Fruit fly (Drosophila melanogaster) ovary, adult (tissue): ENCODE measurements around the gene CG34049.

Experiments
- CG17801 ChIP-seq: fragments of 200-800 bp; optimal IDR thresholded peaks from 2 replicates; lab custom pipeline; 2019; ENCODE audit warnings: missing biosample characterization, mild to moderate bottlenecking, missing genetic modification characterization, moderate library complexity; ENCODE audit not compliant: partially characterized antibody

CG34049 gene

dm6 chr2L:2265221-2265620 lies at the start of gene CG34049:
Gene CG34049, minus strand, starts transcription at chr2L:2265321.
- no peak for TF ChIP-seq CG17801

- TF ChIP-seq CG17801: no peak
These were observed 49.0 kb upstream of the CG34049 start for dm6 chr2L:2314165-2314564.

dm6 chr2L:2311449-2311848 lies 46.3 kb upstream of the CG34049 start, which contains the start of gene eys:
Gene eys, plus strand, starts transcription at chr2L:2311680.
- no peak for TF ChIP-seq CG17801

- no peak for TF ChIP-seq CG17801
These were observed 42.5 kb upstream of the CG34049 start, which contains the start of gene CG16995 for dm6 chr2L:2307648-2308047. Gene CG16995, plus strand, starts transcription at chr2L:2307948.

dm6 chr2L:2299803-2300202 lies 34.7 kb upstream of the CG34049 start, which contains the start of gene CG31949:
Gene CG31949, plus strand, starts transcription at chr2L:2300103.
- no peak for TF ChIP-seq CG17801

dm6 chr2L:2290638-2291037 lies 25.5 kb upstream of the CG34049 start, which contains the start of gene robl22E:
Gene robl22E, minus strand, starts transcription at chr2L:2290738.
- TF ChIP-seq CG17801: no peak

- no peak for TF ChIP-seq CG17801
These were observed 24.2 kb upstream of the CG34049 start, which contains the start of gene CG17237 for dm6 chr2L:2289316-2289715. Gene CG17237, minus strand, starts transcription at chr2L:2289416.

dm6 chr2L:2287807-2288206 lies 22.7 kb upstream of the CG34049 start, which contains the start of gene CG42658:
Gene CG42658, minus strand, starts transcription at chr2L:2287907.
- no peak for TF ChIP-seq CG17801

dm6 chr2L:2286773-2287172 lies 21.7 kb upstream of the CG34049 start, which contains the start of gene CG31681:
Gene CG31681, minus strand, starts transcription at chr2L:2286873.
- no peak for TF ChIP-seq CG17801

- no peak for TF ChIP-seq CG17801
These were observed 19.7 kb upstream of the CG34049 start, which contains the start of gene CG4271 for dm6 chr2L:2284863-2285262. Gene CG4271, plus strand, starts transcription at chr2L:2285163.

dm6 chr2L:2269040-2269439 lies 3.9 kb upstream of the CG34049 start, which contains the start of gene CG17242:
Gene CG17242, minus strand, starts transcription at chr2L:2269140.
- no peak for TF ChIP-seq CG17801

- no peak for TF ChIP-seq CG17801
These were observed 2.0 kb downstream of the CG34049 start, which contains the start of gene CG4270 for dm6 chr2L:2263142-2263541. Gene CG4270, plus strand, starts transcription at chr2L:2263442.

- TF ChIP-seq CG17801: no peak
These were observed 10.2 kb downstream of the CG34049 start, which contains the start of gene Send1 for dm6 chr2L:2254950-2255349. Gene Send1, minus strand, starts transcription at chr2L:2255050.

- no peak for TF ChIP-seq CG17801
These were observed 12.4 kb downstream of the CG34049 start, which contains the start of gene CG17234 for dm6 chr2L:2252745-2253144. Gene CG17234, plus strand, starts transcription at chr2L:2253045.

dm6 chr2L:2252241-2252640 lies 12.9 kb downstream of the CG34049 start, which contains the start of gene CG17239:
Gene CG17239, minus strand, starts transcription at chr2L:2252341.
- no peak for TF ChIP-seq CG17801

- no peak for TF ChIP-seq CG17801
These were observed 13.9 kb downstream of the CG34049 start, which contains the start of gene Ser12 for dm6 chr2L:2251175-2251574. Gene Ser12, minus strand, starts transcription at chr2L:2251275.

dm6 chr2L:2249578-2249977 lies 15.5 kb downstream of the CG34049 start:
- no peak for TF ChIP-seq CG17801

dm6 chr2L:2242783-2243182 lies 22.3 kb downstream of the CG34049 start:
- TF ChIP-seq CG17801: no peak
